Fruit fly (Drosophila melanogaster) whole organism, embryonic: ENCODE measurements around the gene Hrs.

Source experiments
- Ada2b ChIP-seq: fragments of 200-800 bp; sonication (Bioruptor generic); IDR thresholded peaks from 2 replicates; pipeline ENCODE4 v1.3.6; 2022; ENCODE audit warnings: missing biosample characterization, missing genetic modification characterization
- B-H2 ChIP-seq: fragments of 200-800 bp; sonication (Bioruptor generic); optimal IDR thresholded peaks from 2 replicates; lab custom pipeline; 2018; ENCODE audit warnings: missing biosample characterization, mild to moderate bottlenecking, missing genetic modification characterization
- Blimp-1 ChIP-seq: fragments of 200-800 bp; sonication (Bioruptor generic); optimal IDR thresholded peaks from 3 replicates; lab custom pipeline; 2018; ENCODE audit warnings: missing biosample characterization, missing genetic modification characterization, mild to moderate bottlenecking, moderate library complexity, missing genetic modification reagents
- CG10267 ChIP-seq: fragments of 200-800 bp; sonication (Bioruptor generic); optimal IDR thresholded peaks from 2 replicates; lab custom pipeline; 2018; ENCODE audit warnings: missing biosample characterization, mild to moderate bottlenecking, missing genetic modification characterization, moderate library complexity
- CG10321 ChIP-seq: fragments of 200-800 bp; sonication (Bioruptor generic); IDR thresholded peaks from 2 replicates; pipeline ENCODE4 v1.3.6; 2022; ENCODE audit warnings: missing biosample characterization, missing genetic modification characterization
- CG10431 ChIP-seq: fragments of 200-800 bp; sonication (Bioruptor generic); optimal IDR thresholded peaks from 3 replicates; lab custom pipeline; 2018; ENCODE audit warnings: missing biosample characterization, mild to moderate bottlenecking, missing genetic modification characterization
- CG10543 ChIP-seq: fragments of 200-800 bp; sonication (Bioruptor generic); optimal IDR thresholded peaks from 3 replicates; lab custom pipeline; 2017; ENCODE audit warnings: missing biosample characterization, mild to moderate bottlenecking, missing genetic modification characterization, moderate library complexity
- CG13123 ChIP-seq: fragments of 200-800 bp; sonication (Bioruptor generic); optimal IDR thresholded peaks from 2 replicates; lab custom pipeline; 2016; ENCODE audit warnings: missing biosample characterization, missing genetic modification characterization
- CG14965 ChIP-seq: fragments of 200-800 bp; sonication (Bioruptor generic); optimal IDR thresholded peaks from 2 replicates; lab custom pipeline; 2016; ENCODE audit warnings: missing biosample characterization, missing genetic modification characterization, borderline replicate concordance
- CG18619 ChIP-seq: fragments of 200-800 bp; sonication (Bioruptor generic); optimal IDR thresholded peaks from 3 replicates; lab custom pipeline; 2017; ENCODE audit warnings: missing biosample characterization, mild to moderate bottlenecking, missing genetic modification characterization
- CG32532 ChIP-seq: fragments of 200-800 bp; sonication (Bioruptor generic); IDR thresholded peaks from 2 replicates; pipeline ENCODE4 v1.3.6; 2022; ENCODE audit warnings: missing biosample characterization, missing genetic modification characterization
- CG32767 ChIP-seq: fragments of 200-800 bp; sonication (Bioruptor generic); IDR thresholded peaks from 2 replicates; pipeline ENCODE4 v1.3.6; 2022; ENCODE audit warnings: missing biosample characterization, missing genetic modification characterization
- CG32772 ChIP-seq: fragments of 200-800 bp; sonication (Bioruptor generic); IDR thresholded peaks from 2 replicates; pipeline ENCODE4 v1.3.6; 2022; ENCODE audit warnings: missing biosample characterization, missing genetic modification characterization
- CG3995 ChIP-seq: fragments of 200-800 bp; sonication (Bioruptor generic); optimal IDR thresholded peaks from 3 replicates; lab custom pipeline; 2016; ENCODE audit warnings: missing biosample characterization, missing genetic modification characterization
- CG4282 ChIP-seq: fragments of 200-800 bp; sonication (Bioruptor generic); optimal IDR thresholded peaks from 2 replicates; lab custom pipeline; 2016; ENCODE audit warnings: missing biosample characterization, missing genetic modification characterization
- CG6791 ChIP-seq: fragments of 200-800 bp; sonication (Bioruptor generic); IDR thresholded peaks from 3 replicates; pipeline ENCODE4 v1.3.6; 2022; ENCODE audit warnings: missing biosample characterization, missing genetic modification characterization; ENCODE audit not compliant: partially characterized antibody
- CG7357 ChIP-seq: fragments of 200-800 bp; sonication (Bioruptor generic); IDR thresholded peaks from 3 replicates; pipeline ENCODE4 v1.3.6; 2022; ENCODE audit warnings: missing biosample characterization, missing genetic modification characterization
- CG8281 ChIP-seq: fragments of 200-800 bp; sonication (Bioruptor generic); optimal IDR thresholded peaks from 2 replicates; lab custom pipeline; 2018; ENCODE audit warnings: missing biosample characterization, mild to moderate bottlenecking, missing genetic modification characterization, moderate library complexity
- Dbx ChIP-seq: fragments of 200-800 bp; sonication (Bioruptor generic); IDR thresholded peaks from 3 replicates; pipeline ENCODE4 v1.3.6; 2022; ENCODE audit warnings: missing biosample characterization, missing genetic modification characterization
- Dfd ChIP-seq, 2 experiments: fragments of >200 bp; optimal IDR thresholded peaks; 2 replicates each; lab custom pipeline; 2017; ENCODE audit warnings: missing biosample characterization in 2 of 2, missing genetic modification characterization in 2 of 2
- E2f1 ChIP-seq: fragments of 200-800 bp; sonication (Bioruptor generic); IDR thresholded peaks from 2 replicates; pipeline ENCODE4 v1.3.6; 2022; ENCODE audit warnings: missing biosample characterization, missing genetic modification characterization
- Elba2 ChIP-seq: fragments of 200-800 bp; sonication (Bioruptor generic); optimal IDR thresholded peaks from 3 replicates; lab custom pipeline; 2016; ENCODE audit warnings: missing biosample characterization, missing genetic modification characterization
- Ets97D ChIP-seq: fragments of 200-800 bp; sonication (Bioruptor generic); optimal IDR thresholded peaks from 3 replicates; lab custom pipeline; 2016; ENCODE audit warnings: missing biosample characterization, missing genetic modification characterization
- Hand ChIP-seq: fragments of 200-800 bp; sonication (Bioruptor generic); optimal IDR thresholded peaks from 2 replicates; lab custom pipeline; 2017; ENCODE audit warnings: mild to moderate bottlenecking, missing biosample characterization, missing genetic modification reagents, missing genetic modification characterization
- Lhr ChIP-seq: fragments of 200-800 bp; sonication (Bioruptor generic); optimal IDR thresholded peaks from 3 replicates; lab custom pipeline; 2017; ENCODE audit warnings: mild to moderate bottlenecking, missing biosample characterization, missing genetic modification reagents, missing genetic modification characterization
- Lim3 ChIP-seq: fragments of 200-800 bp; sonication (Bioruptor generic); IDR thresholded peaks from 2 replicates; pipeline ENCODE4 v1.3.6; 2022; ENCODE audit warnings: missing biosample characterization, missing genetic modification characterization
- NC2α ChIP-seq: fragments of 200-800 bp; sonication (Bioruptor generic); optimal IDR thresholded peaks from 2 replicates; lab custom pipeline; 2016; ENCODE audit warnings: missing biosample characterization, missing genetic modification characterization
- Poxn ChIP-seq: fragments of 200-800 bp; sonication (Bioruptor generic); IDR thresholded peaks from 2 replicates; pipeline ENCODE4 v1.3.6; 2022; ENCODE audit warnings: missing biosample characterization, missing genetic modification characterization
- Sry-β ChIP-seq: fragments of 200-800 bp; sonication (Bioruptor generic); optimal IDR thresholded peaks from 2 replicates; lab custom pipeline; 2018; ENCODE audit warnings: missing biosample characterization, mild to moderate bottlenecking, missing genetic modification characterization, moderate library complexity
- TFAM ChIP-seq: fragments of 200-800 bp; sonication (Bioruptor generic); optimal IDR thresholded peaks from 2 replicates; lab custom pipeline; 2017; ENCODE audit warnings: missing biosample characterization, missing genetic modification characterization, inconsistent platforms
- Taf1 ChIP-seq: fragments of 200-800 bp; sonication (Bioruptor generic); IDR thresholded peaks from 2 replicates; pipeline ENCODE4 v1.3.6; 2022; ENCODE audit warnings: missing biosample characterization, missing genetic modification characterization
- amos ChIP-seq: fragments of 200-800 bp; sonication (Bioruptor generic); IDR thresholded peaks from 2 replicates; pipeline ENCODE4 v1.3.6; 2022; ENCODE audit warnings: missing biosample characterization, missing genetic modification characterization; ENCODE audit not compliant: partially characterized antibody
- az2 ChIP-seq: fragments of 200-800 bp; sonication (Bioruptor generic); optimal IDR thresholded peaks from 3 replicates; lab custom pipeline; 2016; ENCODE audit warnings: missing biosample characterization, missing genetic modification characterization
- bigmax ChIP-seq: fragments of 200-800 bp; sonication (Bioruptor generic); optimal IDR thresholded peaks from 2 replicates; lab custom pipeline; 2018; ENCODE audit warnings: missing biosample characterization, mild to moderate bottlenecking, missing genetic modification characterization
- corto ChIP-seq: fragments of 200-800 bp; sonication (Bioruptor generic); optimal IDR thresholded peaks from 2 replicates; lab custom pipeline; 2016; ENCODE audit warnings: missing biosample characterization, mild to moderate bottlenecking, missing genetic modification characterization, moderate library complexity
- dpn ChIP-seq, 2 experiments: fragments of 200-800 bp; sonication (Bioruptor generic); optimal IDR thresholded peaks; 3 replicates each; lab custom pipeline; 2016; ENCODE audit warnings: missing biosample characterization in 2 of 2, missing genetic modification characterization in 2 of 2
- fd102C ChIP-seq: fragments of 200-800 bp; sonication (Bioruptor generic); optimal IDR thresholded peaks from 2 replicates; lab custom pipeline; 2018; ENCODE audit warnings: missing biosample characterization, mild to moderate bottlenecking, missing genetic modification characterization, moderate library complexity
- gsb ChIP-seq: fragments of 200-800 bp; sonication (Bioruptor generic); IDR thresholded peaks from 2 replicates; pipeline ENCODE4 v1.3.6; 2022; ENCODE audit warnings: missing biosample characterization, missing genetic modification characterization
- nau ChIP-seq: fragments of 200-800 bp; sonication (Bioruptor generic); optimal IDR thresholded peaks from 3 replicates; lab custom pipeline; 2017; ENCODE audit warnings: missing biosample characterization, mild to moderate bottlenecking, missing genetic modification characterization, missing genetic modification reagents
- odd ChIP-seq: fragments of 200-800 bp; sonication (Bioruptor generic); optimal IDR thresholded peaks from 2 replicates; lab custom pipeline; 2017; ENCODE audit warnings: missing biosample characterization, mild to moderate bottlenecking, missing genetic modification characterization
- p53 ChIP-seq: fragments of 200-800 bp; sonication (Bioruptor generic); optimal IDR thresholded peaks from 2 replicates; lab custom pipeline; 2016; ENCODE audit warnings: missing biosample characterization, missing genetic modification characterization
- prd ChIP-seq, 3 experiments: fragments of >200 bp in 2 of 3; fragments of 200-800 bp in 1 of 3; sonication (Bioruptor generic) in 1 of 3; optimal IDR thresholded peaks in 2 of 3; IDR thresholded peaks in 1 of 3; 2 replicates in 2 of 3; 3 replicates in 1 of 3; pipeline versions ENCODE4 v1.3.6 to Lab custom; 2017 to 2022; ENCODE audit warnings: missing biosample characterization in 1 of 3, missing genetic modification characterization in 1 of 3
- run ChIP-seq: fragments of 200-800 bp; sonication (Bioruptor generic); optimal IDR thresholded peaks from 3 replicates; lab custom pipeline; 2018; ENCODE audit warnings: missing biosample characterization, mild to moderate bottlenecking, missing genetic modification characterization
- sc ChIP-seq, 3 experiments: fragments of >200 bp in 2 of 3; fragments of 200-800 bp in 1 of 3; sonication (Bioruptor generic) in 1 of 3; optimal IDR thresholded peaks; 2 replicates in 2 of 3; 3 replicates in 1 of 3; lab custom pipeline; 2017; ENCODE audit warnings: mild to moderate bottlenecking in 1 of 3, missing biosample characterization in 1 of 3, missing genetic modification characterization in 1 of 3, missing genetic modification reagents in 1 of 3
- sima ChIP-seq: fragments of 200-800 bp; sonication (Bioruptor generic); optimal IDR thresholded peaks from 2 replicates; lab custom pipeline; 2016; ENCODE audit warnings: missing biosample characterization, missing genetic modification characterization
- sisA ChIP-seq: fragments of 200-800 bp; sonication (Bioruptor generic); IDR thresholded peaks from 2 replicates; pipeline ENCODE4 v1.3.6; 2022; ENCODE audit warnings: missing biosample characterization, missing genetic modification characterization
- sob ChIP-seq: fragments of 200-800 bp; sonication (Bioruptor generic); IDR thresholded peaks from 2 replicates; pipeline ENCODE4 v1.3.6; 2022; ENCODE audit warnings: missing biosample characterization, missing genetic modification characterization
- tgo ChIP-seq: fragments of 200-800 bp; sonication (Bioruptor generic); IDR thresholded peaks from 3 replicates; pipeline ENCODE4 v1.3.6; 2022; ENCODE audit warnings: missing biosample characterization, missing genetic modification characterization
- vvl ChIP-seq: fragments of 200-800 bp; sonication (Bioruptor generic); IDR thresholded peaks from 2 replicates; pipeline ENCODE4 v1.3.6; 2022; ENCODE audit warnings: missing biosample characterization, missing genetic modification characterization

Gene Hrs

dm6 chr2L:2731370-2732138 lies 8.2 kb upstream of the Hrs start (continued):
- TF ChIP-seq Dfd (GFP tag; optimal IDR thresholded peaks at IDR 0.05; lab: Kevin White, UChicago) (no peak), p53 (GFP tag; lab: Kevin White, UChicago) (no peak), CG3995 (no peak), CG10321 (GFP tag; lab: Robert Waterston, UW) (no peak), Blimp-1 (GFP tag; lab: Kevin White, UChicago) (peak; percentile 50), CG32772 (GFP tag; lab: Robert Waterston, UW) (peak; percentile 64), Poxn (GFP tag; lab: Robert Waterston, UW) (no peak), CG7357 (no peak), nau (GFP tag; lab: Kevin White, UChicago) (no peak), fd102C (no peak), Taf1 (GFP tag; lab: Robert Waterston, UW) (no peak), Sry-β (GFP tag; lab: Kevin White, UChicago) (no peak), Elba2 (GFP tag; lab: Kevin White, UChicago) (no peak), run (no peak), sima (no peak), dpn (GFP tag; optimal IDR thresholded peaks at IDR 0.05; lab: Kevin White, UChicago) (peak in 1 of 2 experiments; percentile 8), B-H2 (no peak), az2 (GFP tag; lab: Kevin White, UChicago) (no peak), CG10267 (tag; lab: Kevin White, UChicago) (no peak), Ets97D (GFP tag; lab: Kevin White, UChicago) (no peak), NC2α (GFP tag; lab: Kevin White, UChicago) (no peak), amos (no peak), CG6791 (GFP tag; lab: Robert Waterston, UW) (no peak), vvl (GFP tag; lab: Robert Waterston, UW) (peak; percentile 47; the same call in 1 of the 2 replicates), Lim3 (GFP tag; lab: Robert Waterston, UW) (no peak), CG14965 (GFP tag; lab: Kevin White, UChicago) (no peak), sc (optimal IDR thresholded peaks at IDR 0.05; lab: Kevin White, UChicago) (no peak), sc (GFP tag; optimal IDR thresholded peaks at IDR 0.05; lab: Kevin White, UChicago) (no peak), Dbx (GFP tag; lab: Robert Waterston, UW) (no peak), Lhr (GFP tag; lab: Kevin White, UChicago) (no peak), CG18619 (GFP tag; lab: Kevin White, UChicago) (peak; percentile 9), prd (optimal IDR thresholded peaks at IDR 0.05; lab: Kevin White, UChicago) (no peak), prd (GFP tag; IDR thresholded peaks at IDR 0.05; lab: Robert Waterston, UW) (peak; percentile 71), Ada2b (GFP tag; lab: Robert Waterston, UW) (no peak), Hand (GFP tag; lab: Kevin White, UChicago) (no peak), CG32532 (GFP tag; lab: Robert Waterston, UW) (no peak), CG4282 (GFP tag; lab: Kevin White, UChicago) (no peak), CG32767 (GFP tag; lab: Robert Waterston, UW) (no peak), CG8281 (tag; lab: Kevin White, UChicago) (no peak), CG10543 (GFP tag; lab: Kevin White, UChicago) (no peak), gsb (GFP tag; lab: Robert Waterston, UW) (no peak), sisA (GFP tag; lab: Robert Waterston, UW) (peak; percentile 38; the same call in 1 of the 2 replicates), CG13123 (GFP tag; lab: Kevin White, UChicago) (no peak), E2f1 (GFP tag; lab: Robert Waterston, UW) (no peak), tgo (GFP tag; lab: Robert Waterston, UW) (peak; percentile 27; the same call in 1 of the 3 replicates), CG10431 (GFP tag; lab: Kevin White, UChicago) (no peak), odd (GFP tag; lab: Kevin White, UChicago) (no peak), TFAM (GFP tag; lab: Kevin White, UChicago) (no peak), corto (GFP tag; lab: Kevin White, UChicago) (no peak), sob (GFP tag; lab: Robert Waterston, UW) (peak; percentile 32; the same call in 1 of the 2 replicates), bigmax (GFP tag; lab: Kevin White, UChicago) (no peak)
